Fruit fly (Drosophila melanogaster) whole organism, embryonic: ENCODE results near the gene CG46042.

Experiments used
- Ada2b ChIP-seq: fragments of 200-800 bp; sonication (Bioruptor generic); IDR thresholded peaks from 2 replicates; pipeline ENCODE4 v1.3.6; 2022; ENCODE audit warnings: missing biosample characterization, missing genetic modification characterization
- CG10209 ChIP-seq: fragments of 200-800 bp; sonication (Bioruptor generic); optimal IDR thresholded peaks from 3 replicates; lab custom pipeline; 2017; ENCODE audit warnings: missing biosample characterization, mild to moderate bottlenecking, missing genetic modification characterization, missing genetic modification reagents
- CG11504 ChIP-seq: fragments of 200-800 bp; sonication (Bioruptor generic); optimal IDR thresholded peaks from 3 replicates; lab custom pipeline; 2019; ENCODE audit warnings: missing biosample characterization, mild to moderate bottlenecking, missing genetic modification characterization, moderate library complexity
- CG11696 ChIP-seq: fragments of 200-800 bp; sonication (Bioruptor generic); IDR thresholded peaks from 2 replicates; pipeline ENCODE4 v1.3.6; 2022; ENCODE audit warnings: missing biosample characterization, missing genetic modification characterization
- CG14050 ChIP-seq: fragments of 200-800 bp; sonication (Bioruptor generic); IDR thresholded peaks from 3 replicates; pipeline ENCODE4 v1.3.6; 2022; ENCODE audit warnings: missing biosample characterization, missing genetic modification characterization
- CG14710 ChIP-seq: fragments of 200-800 bp; sonication (Bioruptor generic); optimal IDR thresholded peaks from 3 replicates; lab custom pipeline; 2019; ENCODE audit warnings: missing biosample characterization, mild to moderate bottlenecking, missing genetic modification characterization, moderate library complexity
- CG15073 ChIP-seq: fragments of 200-800 bp; sonication (Bioruptor generic); optimal IDR thresholded peaks from 2 replicates; lab custom pipeline; 2016; ENCODE audit warnings: missing biosample characterization, missing genetic modification characterization
- CG15514 ChIP-seq: fragments of 200-800 bp; sonication (Bioruptor generic); optimal IDR thresholded peaks from 3 replicates; lab custom pipeline; 2017; ENCODE audit warnings: missing biosample characterization, missing genetic modification characterization, mild to moderate bottlenecking, moderate library complexity, missing genetic modification reagents
- CG15696 ChIP-seq: fragments of 200-800 bp; sonication (Bioruptor generic); optimal IDR thresholded peaks from 2 replicates; lab custom pipeline; 2019; ENCODE audit warnings: missing biosample characterization, mild to moderate bottlenecking, missing genetic modification characterization, moderate library complexity
- CG16779 ChIP-seq: fragments of 200-800 bp; sonication (Bioruptor generic); IDR thresholded peaks from 2 replicates; pipeline ENCODE4 v1.3.6; 2022; ENCODE audit warnings: missing biosample characterization, missing genetic modification characterization
- CG17186 ChIP-seq: fragments of 200-800 bp; sonication (Bioruptor generic); optimal IDR thresholded peaks from 3 replicates; lab custom pipeline; 2017; ENCODE audit warnings: missing biosample characterization, missing genetic modification reagents, missing genetic modification characterization
- CG2712 ChIP-seq: fragments of 200-800 bp; optimal IDR thresholded peaks from 3 replicates; lab custom pipeline; 2019; ENCODE audit warnings: missing biosample characterization, mild to moderate bottlenecking, missing genetic modification characterization, moderate library complexity
- CG2875 ChIP-seq: fragments of 200-800 bp; sonication (Bioruptor generic); optimal IDR thresholded peaks from 2 replicates; lab custom pipeline; 2017; ENCODE audit warnings: missing biosample characterization, mild to moderate bottlenecking, missing genetic modification characterization, missing genetic modification reagents
- CG9876 ChIP-seq: fragments of 200-800 bp; sonication (Bioruptor generic); optimal IDR thresholded peaks from 2 replicates; lab custom pipeline; 2016; ENCODE audit warnings: missing biosample characterization, missing genetic modification characterization
- CkIIα-i1 ChIP-seq: fragments of 200-800 bp; sonication (Bioruptor generic); IDR thresholded peaks from 2 replicates; pipeline ENCODE4 v1.3.6; 2022; ENCODE audit warnings: missing biosample characterization, missing genetic modification characterization
- Drgx ChIP-seq: fragments of 200-800 bp; sonication (Bioruptor generic); IDR thresholded peaks from 2 replicates; pipeline ENCODE4 v1.3.6; 2022; ENCODE audit warnings: missing biosample characterization, missing genetic modification characterization
- E2f1 ChIP-seq: fragments of 200-800 bp; sonication (Bioruptor generic); IDR thresholded peaks from 2 replicates; pipeline ENCODE4 v1.3.6; 2022; ENCODE audit warnings: missing biosample characterization, missing genetic modification characterization
- Elba2 ChIP-seq: fragments of 200-800 bp; sonication (Bioruptor generic); optimal IDR thresholded peaks from 3 replicates; lab custom pipeline; 2016; ENCODE audit warnings: missing biosample characterization, missing genetic modification characterization
- Ets97D ChIP-seq: fragments of 200-800 bp; sonication (Bioruptor generic); optimal IDR thresholded peaks from 3 replicates; lab custom pipeline; 2016; ENCODE audit warnings: missing biosample characterization, missing genetic modification characterization
- Fer2 ChIP-seq: fragments of 200-800 bp; sonication (Bioruptor generic); optimal IDR thresholded peaks from 2 replicates; lab custom pipeline; 2018; ENCODE audit warnings: missing biosample characterization, mild to moderate bottlenecking, missing genetic modification characterization, moderate library complexity
- H15 ChIP-seq: fragments of 200-800 bp; sonication (Bioruptor generic); IDR thresholded peaks from 3 replicates; pipeline ENCODE4 v1.3.6; 2022; ENCODE audit warnings: missing biosample characterization, missing genetic modification characterization
- Hr3 ChIP-seq: fragments of 200-800 bp; sonication (Bioruptor generic); optimal IDR thresholded peaks from 3 replicates; lab custom pipeline; 2016; ENCODE audit warnings: missing biosample characterization, missing genetic modification characterization
- Hr51 ChIP-seq, 2 experiments: fragments of 200-800 bp; sonication (Bioruptor generic); optimal IDR thresholded peaks; 2 replicates in 1 of 2; 3 replicates in 1 of 2; lab custom pipeline; 2016 to 2018; ENCODE audit warnings: missing biosample characterization in 2 of 2, missing genetic modification characterization in 2 of 2, mild to moderate bottlenecking in 1 of 2, moderate library complexity in 1 of 2
- Lhr ChIP-seq: fragments of 200-800 bp; sonication (Bioruptor generic); optimal IDR thresholded peaks from 3 replicates; lab custom pipeline; 2017; ENCODE audit warnings: mild to moderate bottlenecking, missing biosample characterization, missing genetic modification reagents, missing genetic modification characterization
- Meics ChIP-seq: fragments of 200-800 bp; sonication (Bioruptor generic); optimal IDR thresholded peaks from 2 replicates; lab custom pipeline; 2017; ENCODE audit warnings: missing biosample characterization, mild to moderate bottlenecking, missing genetic modification characterization
- Mrtf ChIP-seq: fragments of 200-800 bp; sonication (Bioruptor generic); IDR thresholded peaks from 3 replicates; pipeline ENCODE4 v1.3.6; 2022; ENCODE audit warnings: missing biosample characterization, missing genetic modification characterization
- Nf-YA ChIP-seq: fragments of 200-800 bp; sonication (Bioruptor generic); IDR thresholded peaks from 2 replicates; pipeline ENCODE4 v1.3.6; 2022; ENCODE audit warnings: missing biosample characterization, missing genetic modification characterization
- Oli ChIP-seq: fragments of 200-800 bp; sonication (Bioruptor generic); optimal IDR thresholded peaks from 2 replicates; lab custom pipeline; 2018; ENCODE audit warnings: missing biosample characterization, mild to moderate bottlenecking, missing genetic modification characterization, moderate library complexity
- Sry-δ ChIP-seq: fragments of 200-800 bp; sonication (Bioruptor generic); optimal IDR thresholded peaks from 2 replicates; lab custom pipeline; 2016; ENCODE audit warnings: missing biosample characterization, missing genetic modification characterization
- Xrp1 ChIP-seq: fragments of 200-800 bp; sonication (Bioruptor generic); IDR thresholded peaks from 2 replicates; pipeline ENCODE4 v1.3.6; 2022; ENCODE audit warnings: missing biosample characterization, missing genetic modification characterization
- ato ChIP-seq: fragments of 200-800 bp; sonication (Bioruptor generic); IDR thresholded peaks from 2 replicates; pipeline ENCODE4 v1.3.6; 2022; ENCODE audit warnings: missing biosample characterization, missing genetic modification characterization; ENCODE audit not compliant: partially characterized antibody
- bigmax ChIP-seq: fragments of 200-800 bp; sonication (Bioruptor generic); optimal IDR thresholded peaks from 2 replicates; lab custom pipeline; 2018; ENCODE audit warnings: missing biosample characterization, mild to moderate bottlenecking, missing genetic modification characterization
- bowl ChIP-seq: fragments of 200-800 bp; sonication (Bioruptor generic); IDR thresholded peaks from 2 replicates; pipeline ENCODE4 v1.3.6; 2022; ENCODE audit warnings: missing biosample characterization, missing genetic modification characterization
- cad ChIP-seq: fragments of >200 bp; optimal IDR thresholded peaks from 2 replicates; lab custom pipeline; 2017; ENCODE audit warnings: missing biosample characterization, missing genetic modification characterization
- crc ChIP-seq: fragments of 200-800 bp; sonication (Bioruptor generic); optimal IDR thresholded peaks from 2 replicates; lab custom pipeline; 2016; ENCODE audit warnings: missing biosample characterization, missing genetic modification characterization
- cwo ChIP-seq: fragments of 200-800 bp; sonication (Bioruptor generic); optimal IDR thresholded peaks from 3 replicates; lab custom pipeline; 2017; ENCODE audit warnings: missing biosample characterization, missing genetic modification characterization, mild to moderate bottlenecking, moderate library complexity, missing genetic modification reagents
- disco-r ChIP-seq: fragments of 200-800 bp; sonication (Bioruptor generic); optimal IDR thresholded peaks from 2 replicates; lab custom pipeline; 2016; ENCODE audit warnings: missing biosample characterization, missing genetic modification characterization
- fd102C ChIP-seq: fragments of 200-800 bp; sonication (Bioruptor generic); optimal IDR thresholded peaks from 2 replicates; lab custom pipeline; 2018; ENCODE audit warnings: missing biosample characterization, mild to moderate bottlenecking, missing genetic modification characterization, moderate library complexity
- fu2 ChIP-seq: fragments of 200-800 bp; sonication (Bioruptor generic); optimal IDR thresholded peaks from 2 replicates; lab custom pipeline; 2016; ENCODE audit warnings: missing biosample characterization, missing genetic modification characterization
- hb ChIP-seq: fragments of 200-800 bp; sonication (Bioruptor generic); IDR thresholded peaks from 3 replicates; pipeline ENCODE4 v1.3.6; 2022; ENCODE audit warnings: missing biosample characterization, missing genetic modification characterization; ENCODE audit not compliant: partially characterized antibody
- jigr1 ChIP-seq: fragments of 200-800 bp; sonication (Bioruptor generic); IDR thresholded peaks from 3 replicates; pipeline ENCODE4 v1.3.6; 2022; ENCODE audit warnings: missing biosample characterization, missing genetic modification characterization
- mirr ChIP-seq: fragments of 200-800 bp; sonication (Bioruptor generic); optimal IDR thresholded peaks from 3 replicates; lab custom pipeline; 2018; ENCODE audit warnings: missing biosample characterization, mild to moderate bottlenecking, missing genetic modification characterization
- nerfin-1 ChIP-seq: fragments of 200-800 bp; sonication (Bioruptor generic); optimal IDR thresholded peaks from 3 replicates; lab custom pipeline; 2019; ENCODE audit warnings: missing biosample characterization, mild to moderate bottlenecking, missing genetic modification characterization, moderate library complexity
- oc ChIP-seq: fragments of 200-800 bp; sonication (Bioruptor generic); optimal IDR thresholded peaks from 2 replicates; lab custom pipeline; 2018; ENCODE audit warnings: missing biosample characterization, mild to moderate bottlenecking, missing genetic modification characterization, moderate library complexity
- odd ChIP-seq: fragments of 200-800 bp; sonication (Bioruptor generic); optimal IDR thresholded peaks from 2 replicates; lab custom pipeline; 2017; ENCODE audit warnings: missing biosample characterization, mild to moderate bottlenecking, missing genetic modification characterization
- pnt ChIP-seq: fragments of 200-800 bp; sonication (Bioruptor generic); optimal IDR thresholded peaks from 3 replicates; lab custom pipeline; 2016; ENCODE audit warnings: missing biosample characterization, missing genetic modification characterization
- slp2 ChIP-seq: fragments of 200-800 bp; sonication (Bioruptor generic); optimal IDR thresholded peaks from 2 replicates; lab custom pipeline; 2016; ENCODE audit warnings: missing biosample characterization, missing genetic modification characterization
- sob ChIP-seq: fragments of 200-800 bp; sonication (Bioruptor generic); IDR thresholded peaks from 2 replicates; pipeline ENCODE4 v1.3.6; 2022; ENCODE audit warnings: missing biosample characterization, missing genetic modification characterization
- trh ChIP-seq: fragments of 200-800 bp; sonication (Bioruptor generic); optimal IDR thresholded peaks from 2 replicates; lab custom pipeline; 2016; ENCODE audit warnings: missing biosample characterization, missing genetic modification characterization
- z ChIP-seq: fragments of 200-800 bp; sonication (Bioruptor generic); IDR thresholded peaks from 3 replicates; pipeline ENCODE4 v1.3.6; 2022; ENCODE audit warnings: missing biosample characterization, missing genetic modification characterization

Gene CG46042

DNA sequence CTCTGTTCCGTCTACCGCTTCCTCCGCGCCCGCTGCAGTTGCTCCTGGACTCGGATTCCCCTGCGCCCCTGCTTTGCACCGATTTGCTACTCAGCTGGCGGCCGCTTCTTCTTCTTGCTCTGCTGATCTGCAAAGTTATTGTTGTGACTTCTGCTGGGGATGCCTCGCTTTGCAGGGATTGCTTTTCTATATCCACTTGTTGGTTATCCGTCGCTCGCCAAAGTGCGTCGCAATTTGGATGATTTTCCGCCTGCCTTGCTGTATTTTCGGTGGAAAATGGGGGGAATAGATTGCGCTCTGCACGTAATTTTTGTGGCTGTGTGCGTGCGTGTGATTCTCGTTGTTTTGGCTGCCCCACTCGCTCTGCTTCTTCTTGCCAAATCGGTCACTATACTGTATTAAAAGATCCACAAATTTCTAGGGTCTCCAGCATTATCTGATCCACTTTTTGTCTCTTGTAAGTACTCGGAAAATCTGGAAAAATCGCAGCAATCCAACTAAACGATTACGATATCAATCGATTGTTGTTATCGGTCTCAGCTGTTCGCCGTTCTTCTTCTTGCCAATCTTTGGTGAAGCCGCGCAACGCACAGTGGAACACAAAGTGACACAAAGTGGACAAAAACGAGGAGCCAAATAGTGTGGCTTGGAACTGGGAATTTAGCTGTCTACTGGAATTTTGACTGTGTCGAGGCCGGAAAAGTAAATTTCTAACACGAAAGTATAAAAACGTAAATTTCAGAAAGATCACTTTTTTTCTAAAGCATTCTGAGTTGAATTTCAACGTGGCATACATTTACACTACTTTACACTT, 39.1 kb downstream of the CG46042 start, which contains the start of gene ClpX (continued):
- TF ChIP-seq CG15696 (tag; lab: Kevin White, UChicago) = no peak
- no peak for TF ChIP-seq CG11504 (tag; lab: Kevin White, UChicago)
- no peak for TF ChIP-seq Fer2
- TF ChIP-seq fu2 (GFP tag; lab: Kevin White, UChicago) = no peak
- TF ChIP-seq CkIIα-i1 (GFP tag; lab: Robert Waterston, UW) = no peak
- TF ChIP-seq Hr51 (GFP tag; optimal IDR thresholded peaks at IDR 0.05; lab: Kevin White, UChicago) = peak in 1 of 2 experiments; percentile 27
- TF ChIP-seq CG11696 (GFP tag; lab: Robert Waterston, UW) = no peak
- TF ChIP-seq CG15514 = peak; percentile 63
- no peak for TF ChIP-seq Drgx (GFP tag; lab: Robert Waterston, UW)
- no peak for TF ChIP-seq Ada2b (GFP tag; lab: Robert Waterston, UW)
- TF ChIP-seq Oli (tag; lab: Kevin White, UChicago) = no peak
- no peak for TF ChIP-seq Lhr (GFP tag; lab: Kevin White, UChicago)
- TF ChIP-seq Elba2 = no peak
- no peak for TF ChIP-seq mirr
- TF ChIP-seq bigmax = no peak
- peak; percentile 76 for TF ChIP-seq CG14710
- TF ChIP-seq E2f1 (GFP tag; lab: Robert Waterston, UW) = no peak
- TF ChIP-seq Ets97D (GFP tag; lab: Kevin White, UChicago) = no peak
- TF ChIP-seq Nf-YA (GFP tag; lab: Robert Waterston, UW) = no peak
- peak; percentile 60 for TF ChIP-seq ato
- no peak for TF ChIP-seq sob
- no peak for TF ChIP-seq CG16779
- no peak for TF ChIP-seq cwo
- no peak for TF ChIP-seq CG15073 (GFP tag; lab: Kevin White, UChicago)
- no peak for TF ChIP-seq cad
- TF ChIP-seq disco-r (GFP tag; lab: Kevin White, UChicago) = no peak
- no peak for TF ChIP-seq hb (GFP tag; lab: Robert Waterston, UW)
- peak; percentile 5 for TF ChIP-seq CG2712 (tag; lab: Kevin White, UChicago)
- no peak for TF ChIP-seq Hr3 (GFP tag; lab: Kevin White, UChicago)
- no peak for TF ChIP-seq trh (GFP tag; lab: Kevin White, UChicago)
- TF ChIP-seq crc (GFP tag; lab: Kevin White, UChicago) = no peak
- TF ChIP-seq Mrtf (GFP tag; lab: Robert Waterston, UW) = no peak
- no peak for TF ChIP-seq odd (GFP tag; lab: Kevin White, UChicago)
- no peak for TF ChIP-seq fd102C
- peak; percentile 81 for TF ChIP-seq CG17186 (GFP tag; lab: Kevin White, UChicago)
- no peak for TF ChIP-seq CG2875
- TF ChIP-seq CG10209 (GFP tag; lab: Kevin White, UChicago) = no peak
- no peak for TF ChIP-seq pnt (GFP tag; lab: Kevin White, UChicago)
- TF ChIP-seq nerfin-1 (tag; lab: Kevin White, UChicago) = peak; percentile 37
- TF ChIP-seq jigr1 = no peak
- no peak for TF ChIP-seq CG14050 (GFP tag; lab: Robert Waterston, UW)
- TF ChIP-seq CG9876 (GFP tag; lab: Kevin White, UChicago) = no peak
- TF ChIP-seq Sry-δ = peak; percentile 63
- TF ChIP-seq z = no peak
- no peak for TF ChIP-seq oc
- TF ChIP-seq Xrp1 (GFP tag; lab: Robert Waterston, UW) = no peak
- no peak for TF ChIP-seq slp2
- no peak for TF ChIP-seq Meics
- no peak for TF ChIP-seq H15 (GFP tag; lab: Robert Waterston, UW)
- TF ChIP-seq bowl (GFP tag; lab: Robert Waterston, UW) = no peak
